Worm (Caenorhabditis elegans) whole organism, L1 larva: ENCODE results near the gene F55A4.3.

Experiments
- C04F5.9 ChIP-seq: sonication (generic microtip); optimal IDR thresholded peaks from 2 replicates; lab custom pipeline; 2016; ENCODE audit warnings: missing genetic modification characterization, missing compliant biosample characterization
- C16A3.4 ChIP-seq: fragments of 150-350 bp; optimal IDR thresholded peaks from 2 replicates; lab custom pipeline; 2014; ENCODE audit warnings: missing biosample characterization, missing genetic modification characterization
- C34B4.2 ChIP-seq: sonication (generic microtip); optimal IDR thresholded peaks from 2 replicates; lab custom pipeline; 2017; ENCODE audit warnings: mild to moderate bottlenecking, missing genetic modification characterization, missing compliant biosample characterization
- F16B12.6 ChIP-seq: fragments of 150-350 bp; optimal IDR thresholded peaks from 2 replicates; lab custom pipeline; 2014; ENCODE audit warnings: missing biosample characterization, missing genetic modification characterization
- aha-1 ChIP-seq: fragments of 150-350 bp; optimal IDR thresholded peaks from 2 replicates; lab custom pipeline; 2014; ENCODE audit warnings: missing biosample characterization, missing genetic modification characterization
- ama-1 ChIP-seq: fragments of 150-350 bp; optimal IDR thresholded peaks from 2 replicates; lab custom pipeline; 2014
- blmp-1 ChIP-seq: fragments of 150-350 bp; optimal IDR thresholded peaks from 2 replicates; lab custom pipeline; 2014; ENCODE audit warnings: missing biosample characterization, missing genetic modification characterization
- ceh-63 ChIP-seq: fragments of 200-800 bp; sonication (Bioruptor generic); optimal IDR thresholded peaks from 2 replicates; lab custom pipeline; 2018; ENCODE audit warnings: mild to moderate bottlenecking, missing genetic modification characterization, missing compliant biosample characterization
- ceh-90 ChIP-seq: sonication (generic microtip); optimal IDR thresholded peaks from 2 replicates; lab custom pipeline; 2016; ENCODE audit warnings: missing genetic modification characterization, missing compliant biosample characterization
- ces-1 ChIP-seq: fragments of 150-350 bp; optimal IDR thresholded peaks from 2 replicates; lab custom pipeline; 2014; ENCODE audit warnings: missing biosample characterization, missing genetic modification reagents, missing genetic modification characterization
- dpl-1 ChIP-seq, 3 experiments: fragments of 150-350 bp in 2 of 3; sonication (generic microtip) in 1 of 3; optimal IDR thresholded peaks; 2 replicates each; lab custom pipeline; 2014 to 2017; ENCODE audit warnings: missing biosample characterization in 3 of 3, missing genetic modification characterization in 3 of 3, missing genetic modification reagents in 3 of 3
- efl-1 ChIP-seq, 4 experiments: fragments of 150-350 bp; optimal IDR thresholded peaks in 3 of 4; peaks in 1 of 4; 1 replicate in 1 of 4; 2 replicates in 3 of 4; lab custom pipeline; 2014; ENCODE audit warnings: missing biosample characterization in 2 of 4, missing genetic modification characterization in 2 of 4, missing genetic modification reagents in 2 of 4
- egl-13 ChIP-seq: sonication (generic microtip); optimal IDR thresholded peaks from 2 replicates; lab custom pipeline; 2016; ENCODE audit warnings: missing genotype, missing genetic modification reagents, missing genetic modification characterization, missing compliant biosample characterization
- egl-27 ChIP-seq, 2 experiments: fragments of 150-350 bp in 1 of 2; sonication (generic microtip); optimal IDR thresholded peaks; 3 replicates each; lab custom pipeline; 2017 to 2018; ENCODE audit warnings: missing biosample characterization in 2 of 2, missing genetic modification characterization in 2 of 2, missing genetic modification reagents in 2 of 2
- elt-2 ChIP-seq: sonication (generic microtip); optimal IDR thresholded peaks from 2 replicates; lab custom pipeline; 2016; ENCODE audit warnings: missing genetic modification characterization, mild to moderate bottlenecking, inconsistent platforms, missing compliant biosample characterization, missing genetic modification reagents
- elt-3 ChIP-seq, 6 experiments: fragments of 150-350 bp in 1 of 6; sonication (generic microtip); optimal IDR thresholded peaks; 2 replicates each; lab custom pipeline; 2017 to 2018; ENCODE audit warnings: missing biosample characterization in 6 of 6, missing genetic modification characterization in 6 of 6, inconsistent platforms in 1 of 6
- fkh-4 ChIP-seq: sonication (generic microtip); optimal IDR thresholded peaks from 2 replicates; lab custom pipeline; 2016; ENCODE audit warnings: missing compliant biosample characterization, missing genetic modification characterization, borderline replicate concordance
- fkh-8 ChIP-seq: sonication (generic microtip); optimal IDR thresholded peaks from 2 replicates; lab custom pipeline; 2016; ENCODE audit warnings: mild to moderate bottlenecking, missing genetic modification characterization, missing compliant biosample characterization
- hlh-4 ChIP-seq: sonication (generic microtip); optimal IDR thresholded peaks from 2 replicates; lab custom pipeline; 2016; ENCODE audit warnings: mild to moderate bottlenecking, missing genetic modification characterization, missing compliant biosample characterization
- irx-1 ChIP-seq: sonication (generic microtip); optimal IDR thresholded peaks from 2 replicates; lab custom pipeline; 2016; ENCODE audit warnings: missing genetic modification characterization, missing compliant biosample characterization
- isw-1 ChIP-seq: fragments of 200-800 bp; sonication (Bioruptor generic); IDR thresholded peaks from 2 replicates; pipeline ENCODE4 v1.3.6; 2022; ENCODE audit warnings: missing genetic modification characterization, missing compliant biosample characterization
- lin-14 ChIP-seq: fragments of 200-800 bp; sonication (Bioruptor generic); optimal IDR thresholded peaks from 2 replicates; lab custom pipeline; 2018; ENCODE audit warnings: mild to moderate bottlenecking, missing genetic modification characterization, moderate library complexity, missing compliant biosample characterization
- lin-35 ChIP-seq, 2 experiments: fragments of 150-350 bp; optimal IDR thresholded peaks; 2 replicates each; lab custom pipeline; 2014; ENCODE audit warnings: missing biosample characterization in 2 of 2, missing genetic modification characterization in 2 of 2, missing genetic modification reagents in 2 of 2
- lin-39 ChIP-seq: fragments of 150-350 bp; optimal IDR thresholded peaks from 2 replicates; lab custom pipeline; 2014; ENCODE audit warnings: missing biosample characterization, missing genetic modification reagents, missing genetic modification characterization
- lsy-2 ChIP-seq, 2 experiments: fragments of 150-350 bp; optimal IDR thresholded peaks; 2 replicates each; lab custom pipeline; 2014; ENCODE audit warnings: missing biosample characterization in 2 of 2, missing genetic modification characterization in 2 of 2
- mab-9 ChIP-seq: fragments of 200-800 bp; sonication (Bioruptor generic); IDR thresholded peaks from 2 replicates; pipeline ENCODE4 v1.3.6; 2022; ENCODE audit warnings: missing genetic modification reagents, missing genetic modification characterization, missing compliant biosample characterization
- mdl-1 ChIP-seq, 2 experiments: fragments of 150-350 bp; optimal IDR thresholded peaks; 2 replicates each; lab custom pipeline; 2014 to 2017; ENCODE audit warnings: missing biosample characterization in 2 of 2, missing genetic modification characterization in 2 of 2, inconsistent platforms in 1 of 2
- mef-2 ChIP-seq: fragments of 150-350 bp; optimal IDR thresholded peaks from 2 replicates; lab custom pipeline; 2014; ENCODE audit warnings: missing biosample characterization, missing genetic modification characterization
- mep-1 ChIP-seq: fragments of 150-350 bp; optimal IDR thresholded peaks from 2 replicates; lab custom pipeline; 2014; ENCODE audit warnings: missing biosample characterization, missing genetic modification characterization
- nhr-12 ChIP-seq: sonication (generic microtip); optimal IDR thresholded peaks from 2 replicates; lab custom pipeline; 2017; ENCODE audit warnings: missing biosample characterization, missing genetic modification characterization
- nhr-19 ChIP-seq: fragments of 200-800 bp; sonication (Bioruptor generic); conservative IDR thresholded peaks from 2 replicates; pipeline ENCODE4 v1.3.6; 2022; ENCODE audit warnings: missing genetic modification characterization, missing compliant biosample characterization
- nhr-20 ChIP-seq: sonication (generic microtip); optimal IDR thresholded peaks from 2 replicates; lab custom pipeline; 2016; ENCODE audit warnings: mild to moderate bottlenecking, missing genetic modification characterization, missing compliant biosample characterization
- nhr-47 ChIP-seq: sonication (generic microtip); optimal IDR thresholded peaks from 2 replicates; lab custom pipeline; 2016; ENCODE audit warnings: mild to moderate bottlenecking, missing genetic modification characterization, moderate library complexity, missing compliant biosample characterization
- nhr-71 ChIP-seq: sonication (generic microtip); optimal IDR thresholded peaks from 2 replicates; lab custom pipeline; 2016; ENCODE audit warnings: mild to moderate bottlenecking, missing genetic modification characterization, moderate library complexity, missing compliant biosample characterization
- nhr-85 ChIP-seq: sonication (generic microtip); peaks from one replicate; lab custom pipeline; 2016; ENCODE audit warnings: missing genetic modification characterization, inconsistent platforms, missing compliant biosample characterization
- nhr-90 ChIP-seq: sonication (generic microtip); optimal IDR thresholded peaks from 2 replicates; lab custom pipeline; 2016; ENCODE audit warnings: mild to moderate bottlenecking, missing genetic modification characterization, missing compliant biosample characterization; ENCODE audit not compliant: poor library complexity
- pag-3 ChIP-seq: sonication (generic microtip); optimal IDR thresholded peaks from 2 replicates; lab custom pipeline; 2017; ENCODE audit warnings: missing genetic modification characterization, mild to moderate bottlenecking, missing compliant biosample characterization, antibody characterized with exemption, borderline replicate concordance; ENCODE audit not compliant: insufficient read depth
- pax-3 ChIP-seq: fragments of 200-800 bp; sonication (Bioruptor generic); optimal IDR thresholded peaks from 2 replicates; lab custom pipeline; 2018; ENCODE audit warnings: mild to moderate bottlenecking, missing genetic modification characterization, moderate library complexity, missing compliant biosample characterization
- rnt-1 ChIP-seq: sonication (generic microtip); optimal IDR thresholded peaks from 2 replicates; lab custom pipeline; 2016; ENCODE audit warnings: mild to moderate bottlenecking, missing genetic modification characterization, moderate library complexity, missing compliant biosample characterization
- skn-1 ChIP-seq: fragments of 150-350 bp; optimal IDR thresholded peaks from 2 replicates; lab custom pipeline; 2014; ENCODE audit warnings: missing biosample characterization, missing genetic modification characterization
- snu-23 ChIP-seq: sonication (generic microtip); optimal IDR thresholded peaks from 2 replicates; lab custom pipeline; 2016; ENCODE audit warnings: missing genetic modification characterization, missing compliant biosample characterization
- tbx-2 ChIP-seq: sonication (generic microtip); optimal IDR thresholded peaks from 2 replicates; lab custom pipeline; 2016; ENCODE audit warnings: missing genetic modification characterization, missing compliant biosample characterization
- unc-30 ChIP-seq: sonication (generic microtip); optimal IDR thresholded peaks from 2 replicates; lab custom pipeline; 2017; ENCODE audit warnings: missing biosample characterization, missing genetic modification characterization

The F55A4.3 gene

DNA sequence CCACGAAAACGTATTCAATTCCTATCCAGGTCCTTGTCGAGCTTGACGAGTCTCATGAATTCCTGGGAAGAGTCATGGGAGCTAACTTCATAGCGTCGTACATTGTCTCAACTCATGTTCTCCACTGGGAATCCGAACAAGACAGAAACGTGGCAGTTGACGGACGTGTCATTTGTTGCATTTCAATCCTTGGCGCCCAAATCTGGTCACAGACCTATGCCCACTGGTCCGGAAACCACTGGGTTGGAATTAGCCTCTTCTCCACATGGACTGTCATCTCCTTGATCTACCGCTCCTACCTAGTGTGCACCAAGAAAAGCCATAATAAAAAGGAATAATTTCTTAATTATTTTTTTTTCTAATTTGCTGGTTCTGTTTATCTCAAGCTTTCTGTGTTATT, 42.3 kb downstream of the F55A4.3 start:
- TF ChIP-seq C04F5.9 (tag; lab: Kevin White, UChicago) = no peak
- no peak for TF ChIP-seq mef-2 (tag; lab: Kevin White, UChicago)
- TF ChIP-seq ceh-90 = no peak
- TF ChIP-seq nhr-90 (tag; lab: Kevin White, UChicago) = no peak
- TF ChIP-seq fkh-4 = no peak
- no peak for TF ChIP-seq F16B12.6
- TF ChIP-seq nhr-19 (GFP tag; lab: Robert Waterston, UW) = no peak
- no peak for TF ChIP-seq aha-1
- no peak for TF ChIP-seq elt-3 (tag; optimal IDR thresholded peaks at IDR 0.05; lab: Kevin White, UChicago)
- TF ChIP-seq nhr-12 (tag; lab: Kevin White, UChicago) = no peak
- no peak for TF ChIP-seq egl-13 (tag; lab: Kevin White, UChicago)

DNA sequence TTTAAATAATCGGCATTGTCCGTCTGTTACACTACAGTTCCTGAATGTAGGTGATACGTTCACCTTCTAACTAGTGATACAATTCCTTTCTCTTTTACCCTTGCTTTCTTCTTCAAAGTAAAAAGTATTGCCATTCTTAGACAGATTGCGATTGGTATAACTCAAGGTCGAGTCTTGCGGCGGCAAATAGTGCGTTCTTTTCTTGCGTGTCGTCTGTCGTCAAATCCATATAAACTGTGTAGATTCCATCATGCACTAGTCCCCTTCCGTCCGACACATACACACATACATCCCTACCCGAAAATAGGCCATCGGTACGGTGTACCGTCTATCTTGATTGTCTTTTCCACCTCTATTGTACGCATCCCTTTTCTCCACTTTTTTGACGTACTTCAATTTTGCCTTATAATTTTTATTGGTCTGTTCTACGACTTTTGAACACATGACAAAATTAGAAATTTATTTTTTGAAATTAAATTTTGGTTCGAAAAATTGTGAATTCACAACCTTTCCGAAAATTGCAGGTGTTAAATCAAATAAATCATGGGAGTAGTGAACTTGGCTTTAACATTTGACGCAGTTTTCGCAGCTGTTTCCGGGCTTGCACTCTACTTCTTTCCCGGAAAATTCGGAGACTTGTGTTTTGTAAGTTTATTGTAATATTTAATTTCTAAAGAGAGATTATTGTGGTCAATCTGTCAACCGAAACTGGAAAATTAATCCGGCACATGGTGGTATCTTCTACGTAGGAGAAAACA, 44.5 kb downstream of the F55A4.3 start, which contains the start of gene C44C1.1:
C44C1.1 (plus strand) TSS at position 525 of the 758 bp plus-strand sequence.
- TF ChIP-seq hlh-4 (tag; lab: Kevin White, UChicago) (peak; percentile 89), dpl-1 (GFP tag; optimal IDR thresholded peaks at IDR 0.05; lab: Kevin White, UChicago) (no peak), efl-1 (optimal IDR thresholded peaks at IDR 0.05; lab: Kevin White, UChicago) (no peak), efl-1 (GFP tag; optimal IDR thresholded peaks at IDR 0.05 in 1 of 2; lab: Kevin White, UChicago) (peak in 1 of 2 experiments; percentile 46), nhr-47 (tag; lab: Kevin White, UChicago) (peak; percentile 59), lin-14 (GFP tag; lab: Kevin White, UChicago) (peak; percentile 80), isw-1 (GFP tag; lab: Robert Waterston, UW) (no peak), lin-39 (no peak), rnt-1 (peak; percentile 32), C16A3.4 (no peak), nhr-20 (tag; lab: Kevin White, UChicago) (peak; percentile 21), snu-23 (GFP tag; lab: Kevin White, UChicago) (peak; percentile 43), egl-13 (tag; lab: Kevin White, UChicago) (no peak), pag-3 (tag; lab: Kevin White, UChicago) (peak; percentile 88), blmp-1 (tag; lab: Kevin White, UChicago) (peak; percentile 96), lsy-2 (tag; optimal IDR thresholded peaks at IDR 0.05; lab: Kevin White, UChicago) (peak in 1 of 2 experiments; percentile 4), nhr-71 (tag; lab: Kevin White, UChicago) (peak; percentile 52), mep-1 (tag; lab: Kevin White, UChicago) (peak; percentile 47), elt-3 (tag; optimal IDR thresholded peaks at IDR 0.05; lab: Kevin White, UChicago) (peak in 5 of 6 experiments; percentile 12 to 51 (median 44)), fkh-8 (tag; lab: Kevin White, UChicago) (peak; percentile 66), skn-1 (tag; lab: Kevin White, UChicago) (peak; percentile 17), lin-35 (GFP tag; optimal IDR thresholded peaks at IDR 0.05; lab: Kevin White, UChicago) (peak in 1 of 2 experiments; percentile 17), mdl-1 (tag; optimal IDR thresholded peaks at IDR 0.05; lab: Kevin White, UChicago) (peak in 1 of 2 experiments; percentile 6), C04F5.9 (tag; lab: Kevin White, UChicago) (no peak), nhr-85 (peak; percentile 71)
- TF ChIP-seq, all 84 proteins: peak for 18

DNA sequence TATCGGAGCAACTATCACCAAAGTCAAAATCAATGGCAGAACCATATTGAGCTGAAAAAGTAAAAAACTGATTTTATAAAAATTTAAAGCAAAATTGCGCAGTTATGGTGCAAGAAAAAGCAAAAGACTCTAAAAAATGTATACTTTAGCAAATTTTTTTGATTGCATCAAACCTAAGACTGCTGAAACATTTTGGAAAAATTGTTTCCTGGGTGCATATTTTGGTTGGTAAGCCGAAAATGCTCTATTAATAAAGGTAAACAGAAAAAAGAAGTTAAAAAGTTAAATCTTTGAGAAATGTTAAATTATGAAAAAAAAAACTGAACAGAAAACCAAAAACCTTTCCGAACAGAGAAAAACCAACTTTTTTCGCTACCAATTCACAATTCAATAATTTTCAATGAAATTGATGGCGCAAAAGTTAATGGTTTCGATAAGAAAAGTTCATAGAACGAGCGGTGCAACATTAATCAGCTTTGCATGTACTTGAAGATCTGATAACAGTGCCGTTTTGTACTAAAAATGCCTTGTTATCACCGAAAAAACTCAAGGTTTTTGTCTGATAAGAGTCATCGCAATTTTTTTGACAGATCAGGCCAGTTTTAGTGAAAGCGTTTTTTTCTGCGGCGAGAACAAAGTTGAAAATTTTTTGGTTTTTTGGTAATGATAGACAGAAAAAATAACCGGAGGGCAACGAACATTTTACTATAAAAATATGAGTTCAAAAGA, 46.8 kb downstream of the F55A4.3 start, which contains the start of gene abhd-3.2:
abhd-3.2 (minus strand) TSS at position 51 of the 729 bp plus-strand sequence.
- no peak for TF ChIP-seq C34B4.2
- TF ChIP-seq nhr-20 (tag; lab: Kevin White, UChicago) = peak; percentile 40
- peak in 1 of 2 experiments; percentile 30 for TF ChIP-seq mdl-1 (tag; optimal IDR thresholded peaks at IDR 0.05; lab: Kevin White, UChicago)
- TF ChIP-seq unc-30 = no peak
- TF ChIP-seq blmp-1 (tag; lab: Kevin White, UChicago) = peak; percentile 41
- TF ChIP-seq irx-1 (tag; lab: Kevin White, UChicago) = no peak
- TF ChIP-seq ces-1 (GFP tag; lab: Kevin White, UChicago) = no peak
- TF ChIP-seq efl-1 (optimal IDR thresholded peaks at IDR 0.05; lab: Kevin White, UChicago) = no peak
- TF ChIP-seq efl-1 (GFP tag; optimal IDR thresholded peaks at IDR 0.05 in 1 of 2; lab: Kevin White, UChicago) = peak in 1 of 2 experiments; percentile 66
- TF ChIP-seq aha-1 = no peak
- TF ChIP-seq nhr-19 (GFP tag; lab: Robert Waterston, UW) = peak; percentile 52
- peak; percentile 99 for TF ChIP-seq elt-2 (tag; lab: Kevin White, UChicago)
- peak; percentile 35 for TF ChIP-seq snu-23 (GFP tag; lab: Kevin White, UChicago)
- TF ChIP-seq tbx-2 (tag; lab: Kevin White, UChicago) = no peak
- no peak for TF ChIP-seq pax-3 (tag; lab: Kevin White, UChicago)
- no peak for TF ChIP-seq egl-27 (tag; optimal IDR thresholded peaks at IDR 0.05; lab: Kevin White, UChicago)
- TF ChIP-seq nhr-90 (tag; lab: Kevin White, UChicago) = peak; percentile 35
- peak in 1 of 2 experiments; percentile 64 for TF ChIP-seq lin-35 (GFP tag; optimal IDR thresholded peaks at IDR 0.05; lab: Kevin White, UChicago)
- TF ChIP-seq ceh-63 = no peak
- no peak for TF ChIP-seq mab-9 (GFP tag; lab: Robert Waterston, UW)
- no peak for TF ChIP-seq ama-1 (lab: Kevin White, UChicago)
